Fruit fly (Drosophila melanogaster) whole organism, embryonic: Measurements from ENCODE around the gene CG13670.

Experiments used
- CG12942 ChIP-seq: fragments of 200-800 bp; sonication (Bioruptor generic); optimal IDR thresholded peaks from 3 replicates; lab custom pipeline; 2016; ENCODE audit warnings: missing biosample characterization, missing genetic modification characterization
- CG13894 ChIP-seq: fragments of 200-800 bp; sonication (Bioruptor generic); optimal IDR thresholded peaks from 3 replicates; lab custom pipeline; 2018; ENCODE audit warnings: missing biosample characterization, mild to moderate bottlenecking, missing genetic modification characterization, moderate library complexity
- CG1602 ChIP-seq: fragments of 200-800 bp; sonication (Bioruptor generic); optimal IDR thresholded peaks from 3 replicates; lab custom pipeline; 2016; ENCODE audit warnings: missing biosample characterization, missing genetic modification characterization
- CG2120 ChIP-seq: fragments of 200-800 bp; sonication (Bioruptor generic); optimal IDR thresholded peaks from 3 replicates; lab custom pipeline; 2016; ENCODE audit warnings: missing biosample characterization, missing genetic modification characterization
- CG30020 ChIP-seq: fragments of 200-800 bp; optimal IDR thresholded peaks from 2 replicates; lab custom pipeline; 2019; ENCODE audit warnings: missing biosample characterization, mild to moderate bottlenecking, missing genetic modification characterization, moderate library complexity
- CG31441 ChIP-seq: fragments of 200-800 bp; sonication (Bioruptor generic); IDR thresholded peaks from 2 replicates; pipeline ENCODE4 v1.3.6; 2022; ENCODE audit warnings: missing biosample characterization, missing genetic modification characterization
- CG34422 ChIP-seq: fragments of 200-800 bp; sonication (Bioruptor generic); IDR thresholded peaks from 3 replicates; pipeline ENCODE4 v1.3.6; 2022; ENCODE audit warnings: missing biosample characterization, missing genetic modification characterization
- CG3847 ChIP-seq: fragments of 200-800 bp; sonication (Bioruptor generic); IDR thresholded peaks from 2 replicates; pipeline ENCODE4 v1.3.6; 2022; ENCODE audit warnings: missing biosample characterization, missing genetic modification characterization
- CG6854 ChIP-seq: fragments of 200-800 bp; sonication (Bioruptor generic); optimal IDR thresholded peaks from 3 replicates; lab custom pipeline; 2017; ENCODE audit warnings: missing biosample characterization, mild to moderate bottlenecking, missing genetic modification characterization
- CG7786 ChIP-seq: fragments of 200-800 bp; sonication (Bioruptor generic); optimal IDR thresholded peaks from 2 replicates; lab custom pipeline; 2016; ENCODE audit warnings: missing biosample characterization, missing genetic modification characterization
- CG7839 ChIP-seq: fragments of 200-800 bp; sonication (Bioruptor generic); optimal IDR thresholded peaks from 3 replicates; lab custom pipeline; 2018; ENCODE audit warnings: missing biosample characterization, mild to moderate bottlenecking, missing genetic modification characterization, moderate library complexity
- CG8290 ChIP-seq, 3 experiments: fragments of 200-800 bp; sonication (Bioruptor generic); optimal IDR thresholded peaks; 2 replicates each; lab custom pipeline; 2016 to 2019; ENCODE audit warnings: missing biosample characterization in 3 of 3, missing genetic modification characterization in 3 of 3, mild to moderate bottlenecking in 2 of 3, moderate library complexity in 1 of 3
- CG9215 ChIP-seq: fragments of 200-800 bp; sonication (Bioruptor generic); IDR thresholded peaks from 2 replicates; pipeline ENCODE4 v1.3.6; 2022; ENCODE audit warnings: missing biosample characterization, missing genetic modification characterization
- CG9932 ChIP-seq: fragments of 200-800 bp; sonication (Bioruptor generic); IDR thresholded peaks from 2 replicates; pipeline ENCODE4 v1.3.6; 2022; ENCODE audit warnings: missing biosample characterization, missing genetic modification characterization
- Eip74EF ChIP-seq, 2 experiments: fragments of 200-800 bp in 1 of 2; fragments of >200 bp in 1 of 2; sonication (Bioruptor generic) in 1 of 2; optimal IDR thresholded peaks; 2 replicates each; lab custom pipeline; 2017 to 2019; ENCODE audit warnings: missing biosample characterization in 2 of 2, missing genetic modification characterization in 2 of 2, mild to moderate bottlenecking in 1 of 2, moderate library complexity in 1 of 2
- HLH54F ChIP-seq: fragments of 200-800 bp; sonication (Bioruptor generic); optimal IDR thresholded peaks from 3 replicates; lab custom pipeline; 2016; ENCODE audit warnings: missing biosample characterization, missing genetic modification characterization
- Hmx ChIP-seq: fragments of 200-800 bp; sonication (Bioruptor generic); optimal IDR thresholded peaks from 2 replicates; lab custom pipeline; 2016; ENCODE audit warnings: missing biosample characterization, missing genetic modification characterization
- Nf-YC ChIP-seq: fragments of 200-800 bp; optimal IDR thresholded peaks from 3 replicates; lab custom pipeline; 2019; ENCODE audit warnings: missing biosample characterization, mild to moderate bottlenecking, missing genetic modification characterization, moderate library complexity
- Oaz ChIP-seq: fragments of 200-800 bp; sonication (Bioruptor generic); IDR thresholded peaks from 2 replicates; pipeline ENCODE4 v1.3.6; 2022; ENCODE audit warnings: missing biosample characterization, missing genetic modification characterization
- Pdp1 ChIP-seq, 2 experiments: fragments of 200-800 bp; sonication (Bioruptor generic); optimal IDR thresholded peaks; 3 replicates each; lab custom pipeline; 2016; ENCODE audit warnings: missing biosample characterization in 2 of 2, missing genetic modification characterization in 2 of 2, mild to moderate bottlenecking in 1 of 2, moderate library complexity in 1 of 2
- Rx ChIP-seq: fragments of 200-800 bp; sonication (Bioruptor generic); IDR thresholded peaks from 2 replicates; pipeline ENCODE4 v1.3.6; 2022; ENCODE audit warnings: missing biosample characterization, missing genetic modification characterization
- Scr ChIP-seq: fragments of 200-800 bp; sonication (Bioruptor generic); IDR thresholded peaks from 2 replicates; pipeline ENCODE4 v1.3.6; 2022; ENCODE audit warnings: missing biosample characterization, missing genetic modification characterization; ENCODE audit not compliant: partially characterized antibody
- Six4 ChIP-seq: fragments of 200-800 bp; sonication (Bioruptor generic); optimal IDR thresholded peaks from 2 replicates; lab custom pipeline; 2016; ENCODE audit warnings: missing biosample characterization, missing genetic modification characterization
- Tbp ChIP-seq: fragments of >200 bp; optimal IDR thresholded peaks from 2 replicates; lab custom pipeline; 2018; ENCODE audit warnings: missing biosample characterization, missing genetic modification characterization
- Usf ChIP-seq: fragments of 200-800 bp; sonication (Bioruptor generic); optimal IDR thresholded peaks from 2 replicates; lab custom pipeline; 2017; ENCODE audit warnings: missing genotype, missing biosample characterization, missing genetic modification characterization
- YL-1 ChIP-seq: fragments of 200-800 bp; sonication (Bioruptor generic); optimal IDR thresholded peaks from 3 replicates; lab custom pipeline; 2017; ENCODE audit warnings: missing biosample characterization, mild to moderate bottlenecking, missing genetic modification characterization
- aop ChIP-seq: fragments of 200-800 bp; sonication (Bioruptor generic); IDR thresholded peaks from 2 replicates; pipeline ENCODE4 v1.3.6; 2022; ENCODE audit warnings: missing biosample characterization, missing genetic modification characterization
- ase ChIP-seq: fragments of 200-800 bp; sonication (Bioruptor generic); IDR thresholded peaks from 3 replicates; pipeline ENCODE4 v1.3.6; 2022; ENCODE audit warnings: missing biosample characterization, missing genetic modification characterization
- ash1 ChIP-seq: fragments of 200-800 bp; sonication (Bioruptor generic); optimal IDR thresholded peaks from 2 replicates; lab custom pipeline; 2018; ENCODE audit warnings: missing biosample characterization, mild to moderate bottlenecking, missing genetic modification characterization
- cato ChIP-seq: fragments of 200-800 bp; sonication (Bioruptor generic); optimal IDR thresholded peaks from 2 replicates; lab custom pipeline; 2016; ENCODE audit warnings: missing biosample characterization, missing genetic modification characterization, borderline replicate concordance
- crc ChIP-seq: fragments of 200-800 bp; sonication (Bioruptor generic); optimal IDR thresholded peaks from 2 replicates; lab custom pipeline; 2016; ENCODE audit warnings: missing biosample characterization, missing genetic modification characterization
- dan ChIP-seq: fragments of 200-800 bp; sonication (Bioruptor generic); IDR thresholded peaks from 2 replicates; pipeline ENCODE4 v1.3.6; 2022; ENCODE audit warnings: missing biosample characterization, missing genetic modification characterization
- fd102C ChIP-seq: fragments of 200-800 bp; sonication (Bioruptor generic); optimal IDR thresholded peaks from 2 replicates; lab custom pipeline; 2018; ENCODE audit warnings: missing biosample characterization, mild to moderate bottlenecking, missing genetic modification characterization, moderate library complexity
- fru ChIP-seq: fragments of >200 bp; optimal IDR thresholded peaks from 2 replicates; lab custom pipeline; 2017
- h ChIP-seq: fragments of >200 bp; optimal IDR thresholded peaks from 2 replicates; lab custom pipeline; 2017
- jing ChIP-seq: fragments of 200-800 bp; sonication (Bioruptor generic); optimal IDR thresholded peaks from 2 replicates; lab custom pipeline; 2018; ENCODE audit warnings: missing biosample characterization, mild to moderate bottlenecking, missing genetic modification characterization
- kay ChIP-seq: fragments of 200-800 bp; sonication (Bioruptor generic); optimal IDR thresholded peaks from 2 replicates; lab custom pipeline; 2016; ENCODE audit warnings: missing biosample characterization, missing genetic modification characterization
- lbe ChIP-seq: fragments of 200-800 bp; sonication (Bioruptor generic); optimal IDR thresholded peaks from 2 replicates; lab custom pipeline; 2016; ENCODE audit warnings: missing biosample characterization, mild to moderate bottlenecking, missing genetic modification characterization
- nmo ChIP-seq: fragments of 200-800 bp; sonication (Bioruptor generic); optimal IDR thresholded peaks from 2 replicates; lab custom pipeline; 2018; ENCODE audit warnings: missing biosample characterization, mild to moderate bottlenecking, missing genetic modification characterization, moderate library complexity
- onecut ChIP-seq: fragments of 200-800 bp; sonication (Bioruptor generic); IDR thresholded peaks from 2 replicates; pipeline ENCODE4 v1.3.6; 2022; ENCODE audit warnings: missing biosample characterization, missing genetic modification characterization
- org-1 ChIP-seq: fragments of 200-800 bp; sonication (Bioruptor generic); optimal IDR thresholded peaks from 2 replicates; lab custom pipeline; 2017; ENCODE audit warnings: missing biosample characterization, missing genetic modification characterization
- otp ChIP-seq: fragments of 200-800 bp; sonication (Bioruptor generic); IDR thresholded peaks from 3 replicates; pipeline ENCODE4, ENCODE4 v1.3.6; 2022; ENCODE audit warnings: missing biosample characterization, missing genetic modification characterization
- p53 ChIP-seq: fragments of 200-800 bp; sonication (Bioruptor generic); optimal IDR thresholded peaks from 2 replicates; lab custom pipeline; 2016; ENCODE audit warnings: missing biosample characterization, missing genetic modification characterization
- pita ChIP-seq: fragments of 200-800 bp; sonication (Bioruptor generic); optimal IDR thresholded peaks from 2 replicates; lab custom pipeline; 2017; ENCODE audit warnings: missing biosample characterization, mild to moderate bottlenecking, missing genetic modification characterization
- repo ChIP-seq: fragments of 200-800 bp; sonication (Bioruptor generic); optimal IDR thresholded peaks from 2 replicates; lab custom pipeline; 2016; ENCODE audit warnings: missing biosample characterization, missing genetic modification characterization
- sens ChIP-seq: fragments of 200-800 bp; sonication (Bioruptor generic); peaks from one replicate; lab custom pipeline; 2016; ENCODE audit warnings: missing biosample characterization, missing genetic modification characterization
- sob ChIP-seq: fragments of 200-800 bp; sonication (Bioruptor generic); IDR thresholded peaks from 2 replicates; pipeline ENCODE4 v1.3.6; 2022; ENCODE audit warnings: missing biosample characterization, missing genetic modification characterization
- sqz ChIP-seq: fragments of 200-800 bp; sonication (Bioruptor generic); optimal IDR thresholded peaks from 3 replicates; lab custom pipeline; 2018; ENCODE audit warnings: missing biosample characterization, mild to moderate bottlenecking, missing genetic modification characterization
- sr ChIP-seq: fragments of 200-800 bp; sonication (Bioruptor generic); IDR thresholded peaks from 3 replicates; pipeline ENCODE4 v1.3.6; 2022; ENCODE audit warnings: missing biosample characterization, missing genetic modification characterization
- tx ChIP-seq: fragments of 200-800 bp; sonication (Bioruptor generic); optimal IDR thresholded peaks from 2 replicates; lab custom pipeline; 2016; ENCODE audit warnings: missing biosample characterization, missing genetic modification characterization
- wdn ChIP-seq: fragments of 200-800 bp; sonication (Bioruptor generic); IDR thresholded peaks from 2 replicates; pipeline ENCODE4 v1.3.6; 2022; ENCODE audit warnings: missing biosample characterization, missing genetic modification characterization
- zen2 ChIP-seq: fragments of 200-800 bp; sonication (Bioruptor generic); IDR thresholded peaks from 3 replicates; pipeline ENCODE4 v1.3.6; 2022; ENCODE audit warnings: missing biosample characterization, missing genetic modification characterization; ENCODE audit not compliant: partially characterized antibody

Gene CG13670

DNA sequence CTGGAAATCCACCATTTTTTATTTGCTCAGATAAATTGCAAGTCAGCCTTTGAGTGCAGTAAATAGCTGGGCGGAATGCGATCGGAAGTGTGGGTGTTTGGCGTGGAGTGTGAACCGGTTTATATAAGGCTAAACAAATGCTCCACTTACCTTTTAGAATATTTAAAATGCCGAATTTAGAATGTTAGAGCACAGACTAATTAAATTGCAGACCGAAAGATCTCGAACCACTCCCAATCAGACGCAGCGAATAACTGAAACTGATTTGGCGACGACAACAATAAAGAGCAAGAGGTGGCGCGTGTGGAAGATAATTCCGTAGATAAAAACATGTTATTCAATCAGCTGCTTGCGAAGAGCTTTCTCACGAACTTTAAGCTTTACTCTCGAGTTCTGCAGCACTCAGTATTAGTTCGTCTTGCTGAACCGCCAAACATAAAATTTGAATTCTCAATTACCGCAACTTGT, 40.1 kb downstream of the CG13670 start, which contains the start of gene Idh (continued):
- no peak for TF ChIP-seq CG3847 (GFP tag; lab: Robert Waterston, UW)
- TF ChIP-seq kay (GFP tag; lab: Kevin White, UChicago) = no peak
- no peak for TF ChIP-seq p53 (GFP tag; lab: Kevin White, UChicago)
- TF ChIP-seq CG9932 (GFP tag; lab: Robert Waterston, UW) = peak; percentile 34
- peak; percentile 71; the same call in 1 of the 3 replicates for TF ChIP-seq CG34422 (GFP tag; lab: Robert Waterston, UW)
- no peak for TF ChIP-seq CG12942 (GFP tag; lab: Kevin White, UChicago)
- no peak; the same call in 2 of the 3 replicates for TF ChIP-seq zen2 (GFP tag; lab: Robert Waterston, UW)
- TF ChIP-seq org-1 (GFP tag; lab: Kevin White, UChicago) = no peak
- no peak for TF ChIP-seq aop (GFP tag; lab: Robert Waterston, UW)
- no peak for TF ChIP-seq Rx (GFP tag; lab: Robert Waterston, UW)
- no peak for TF ChIP-seq dan (GFP tag; lab: Robert Waterston, UW)
- TF ChIP-seq crc = no peak
- no peak for TF ChIP-seq cato (GFP tag; lab: Kevin White, UChicago)
- no peak for TF ChIP-seq Scr
- TF ChIP-seq Tbp (GFP tag; lab: Kevin White, UChicago) = no peak
- no peak for TF ChIP-seq otp (GFP tag; lab: Robert Waterston, UW)
- TF ChIP-seq CG6854 (GFP tag; lab: Kevin White, UChicago) = peak; percentile 22
- no peak for TF ChIP-seq Oaz (GFP tag; lab: Robert Waterston, UW)
- TF ChIP-seq CG13894 = peak; percentile 41
- TF ChIP-seq sr (GFP tag; lab: Robert Waterston, UW) = no peak
- TF ChIP-seq Six4 (GFP tag; lab: Kevin White, UChicago) = no peak
- TF ChIP-seq wdn (GFP tag; lab: Robert Waterston, UW) = no peak
- no peak for TF ChIP-seq fd102C
- no peak for TF ChIP-seq CG1602 (GFP tag; lab: Kevin White, UChicago)
- no peak for TF ChIP-seq h (lab: Kevin White, UChicago)
- TF ChIP-seq sens (GFP tag; lab: Kevin White, UChicago) = peak; percentile 78
- no peak for TF ChIP-seq CG30020 (tag; lab: Kevin White, UChicago)
- no peak for TF ChIP-seq ash1 (GFP tag; lab: Kevin White, UChicago)
- no peak for TF ChIP-seq sqz (GFP tag; lab: Kevin White, UChicago)
- no peak for TF ChIP-seq HLH54F (GFP tag; lab: Kevin White, UChicago)
- no peak for TF ChIP-seq repo (GFP tag; lab: Kevin White, UChicago)
- TF ChIP-seq onecut (GFP tag; lab: Robert Waterston, UW) = no peak
- TF ChIP-seq pita (GFP tag; lab: Kevin White, UChicago) = no peak
- peak; percentile 8 for TF ChIP-seq YL-1 (GFP tag; lab: Kevin White, UChicago)
- TF ChIP-seq CG31441 (GFP tag; lab: Robert Waterston, UW) = no peak
- TF ChIP-seq CG9215 (GFP tag; lab: Robert Waterston, UW) = no peak
- no peak for TF ChIP-seq CG7786
- peak; percentile 23 for TF ChIP-seq CG2120 (GFP tag; lab: Kevin White, UChicago)
- TF ChIP-seq nmo (GFP tag; lab: Kevin White, UChicago) = no peak
- TF ChIP-seq Pdp1 (GFP tag; optimal IDR thresholded peaks at IDR 0.05; lab: Kevin White, UChicago) = peak in 1 of 2 experiments; percentile 100
- TF ChIP-seq CG8290 (GFP tag; optimal IDR thresholded peaks at IDR 0.05; lab: Kevin White, UChicago) = no peak
- peak in 1 of 2 experiments; percentile 73 for TF ChIP-seq CG8290 (tag; optimal IDR thresholded peaks at IDR 0.05; lab: Kevin White, UChicago)
- peak; percentile 28 for TF ChIP-seq CG7839 (tag; lab: Kevin White, UChicago)
- no peak for TF ChIP-seq lbe (GFP tag; lab: Kevin White, UChicago)
- no peak for TF ChIP-seq tx (GFP tag; lab: Kevin White, UChicago)
- 0 out of 2 replicates have a peak, but pooled peaks have one; percentile 11 for TF ChIP-seq sob
- TF ChIP-seq fru (lab: Kevin White, UChicago) = no peak
- TF ChIP-seq Eip74EF (GFP tag; optimal IDR thresholded peaks at IDR 0.05; lab: Kevin White, UChicago) = peak in 1 of 2 experiments; percentile 27
- no peak for TF ChIP-seq ase (GFP tag; lab: Robert Waterston, UW)
- peak; percentile 49 for TF ChIP-seq Nf-YC (tag; lab: Kevin White, UChicago)
- no peak for TF ChIP-seq jing (GFP tag; lab: Kevin White, UChicago)
- no peak for TF ChIP-seq Hmx (GFP tag; lab: Kevin White, UChicago)
- TF ChIP-seq Usf (GFP tag; lab: Kevin White, UChicago) = no peak
